Worm (Caenorhabditis elegans) whole organism, mixed stage, embryonic: ENCODE measurements around the gene str-89.

Experiments
- snpc-4 ChIP-seq: fragments of 150-350 bp; optimal IDR thresholded peaks from 2 replicates; lab custom pipeline; 2014; ENCODE audit warnings: missing biosample characterization, missing genetic modification characterization
- unc-120 ChIP-seq: sonication (generic microtip); optimal IDR thresholded peaks from 2 replicates; lab custom pipeline; 2017; ENCODE audit warnings: missing genetic modification characterization, missing compliant biosample characterization; ENCODE audit not compliant: poor library complexity, severe bottlenecking
- unc-39 ChIP-seq: fragments of 150-350 bp; optimal IDR thresholded peaks from 2 replicates; lab custom pipeline; 2014; ENCODE audit warnings: missing biosample characterization, missing genetic modification characterization

- no peak for TF ChIP-seq snpc-4 (tag; lab: Kevin White, UChicago)
- TF ChIP-seq unc-120 (tag; lab: Kevin White, UChicago) = no peak
- TF ChIP-seq unc-39 (tag; lab: Kevin White, UChicago) = no peak
Measured at ce11 chrV:17624906-17625305, 43.7 kb upstream of the str-89 start, which contains the start of gene F57G4.11.
